Worm (Caenorhabditis elegans) whole organism, early embryonic: Measurements from ENCODE around the gene T21D9.2.

Experiments used
- B0310.2 ChIP-seq: sonication (generic microtip); optimal IDR thresholded peaks from 2 replicates; lab custom pipeline; 2016; ENCODE audit warnings: mild to moderate bottlenecking, missing genetic modification characterization, missing compliant biosample characterization
- F13C5.2 ChIP-seq: sonication (generic microtip); optimal IDR thresholded peaks from 2 replicates; lab custom pipeline; 2017; ENCODE audit warnings: mild to moderate bottlenecking, missing genetic modification characterization, inconsistent platforms, missing compliant biosample characterization
- aly-1 ChIP-seq: sonication (generic microtip); optimal IDR thresholded peaks from 2 replicates; lab custom pipeline; 2016; ENCODE audit warnings: missing genetic modification characterization, missing compliant biosample characterization
- ama-1 ChIP-seq: fragments of 150-350 bp; optimal IDR thresholded peaks from 2 replicates; lab custom pipeline; 2014
- ceh-13 ChIP-seq: fragments of 200-800 bp; sonication (Bioruptor generic); optimal IDR thresholded peaks from 2 replicates; lab custom pipeline; 2018; ENCODE audit warnings: mild to moderate bottlenecking, missing genetic modification characterization, missing compliant biosample characterization
- ceh-36 ChIP-seq: sonication (generic microtip); optimal IDR thresholded peaks from 2 replicates; lab custom pipeline; 2016; ENCODE audit warnings: missing genetic modification characterization, inconsistent platforms, missing compliant biosample characterization
- ets-7 ChIP-seq: sonication (generic microtip); optimal IDR thresholded peaks from 2 replicates; lab custom pipeline; 2016; ENCODE audit warnings: missing genotype, missing genetic modification characterization, missing compliant biosample characterization
- flt-1 ChIP-seq: fragments of 200-800 bp; sonication (Bioruptor generic); IDR thresholded peaks from 2 replicates; pipeline ENCODE4 v1.3.6; 2022; ENCODE audit warnings: missing genetic modification characterization, missing compliant biosample characterization
- hmbx-1 ChIP-seq: sonication (generic microtip); optimal IDR thresholded peaks from 2 replicates; lab custom pipeline; 2016; ENCODE audit warnings: mild to moderate bottlenecking, missing genetic modification characterization, missing compliant biosample characterization
- hmg-4 ChIP-seq: fragments of 200-800 bp; sonication (Bioruptor generic); optimal IDR thresholded peaks from 2 replicates; lab custom pipeline; 2018; ENCODE audit warnings: mild to moderate bottlenecking, missing genetic modification characterization, missing compliant biosample characterization
- hnd-1 ChIP-seq: sonication (generic microtip); optimal IDR thresholded peaks from 2 replicates; lab custom pipeline; 2016; ENCODE audit warnings: missing genetic modification characterization, missing compliant biosample characterization
- pes-1 ChIP-seq: fragments of 200-800 bp; sonication (Bioruptor generic); IDR thresholded peaks from 2 replicates; pipeline ENCODE4 v1.3.6; 2022; ENCODE audit warnings: missing genetic modification reagents, missing genetic modification characterization, missing compliant biosample characterization
- scrt-1 ChIP-seq: fragments of 200-800 bp; sonication (Bioruptor generic); IDR thresholded peaks from 2 replicates; pipeline ENCODE4 v1.3.6; 2022; ENCODE audit warnings: missing genetic modification characterization, missing compliant biosample characterization
- sea-1 ChIP-seq: fragments of 200-800 bp; sonication (Bioruptor generic); conservative IDR thresholded peaks from 2 replicates; pipeline ENCODE4 v1.3.6; 2022; ENCODE audit warnings: missing genetic modification characterization, missing compliant biosample characterization
- tbx-11 ChIP-seq: fragments of 200-800 bp; sonication (Bioruptor generic); IDR thresholded peaks from 2 replicates; pipeline ENCODE4 v1.3.6; 2022; ENCODE audit warnings: missing genetic modification characterization, missing compliant biosample characterization
- tbx-37 ChIP-seq: fragments of 200-800 bp; sonication (Bioruptor generic); conservative IDR thresholded peaks from 2 replicates; pipeline ENCODE4 v1.3.6; 2022; ENCODE audit warnings: missing genetic modification reagents, missing genetic modification characterization, missing compliant biosample characterization
- tra-4 ChIP-seq: sonication (generic microtip); optimal IDR thresholded peaks from 2 replicates; lab custom pipeline; 2017; ENCODE audit warnings: missing genetic modification characterization, missing compliant biosample characterization

Gene T21D9.2

DNA sequence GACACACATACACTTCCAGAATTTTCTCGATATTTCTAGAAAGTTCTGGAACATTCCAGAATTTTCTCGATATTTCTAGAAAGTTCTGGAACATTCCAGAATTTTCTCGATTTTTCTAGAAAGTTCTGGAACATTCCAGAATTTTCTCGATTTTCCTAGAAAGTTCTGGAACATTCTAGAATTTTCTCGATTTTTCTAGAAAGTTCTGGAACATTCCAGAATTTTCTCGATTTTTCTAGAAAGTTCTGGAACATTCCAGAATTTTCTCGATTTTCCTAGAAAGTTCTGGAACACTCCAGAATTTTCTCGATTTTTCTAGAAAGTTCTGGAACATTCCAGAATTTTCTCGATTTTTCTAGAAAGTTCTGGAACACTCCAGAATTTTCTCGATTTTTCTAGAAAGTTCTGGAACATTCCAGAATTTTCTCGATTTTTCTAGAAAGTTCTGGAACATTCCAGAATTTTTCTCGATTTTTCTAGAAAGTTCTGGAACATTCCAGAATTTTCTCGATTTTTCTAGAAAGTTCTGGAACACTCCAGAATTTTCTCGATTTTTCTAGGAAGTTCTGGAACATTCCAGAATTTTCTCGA is 38.8 kb downstream of the T21D9.2 start:
- TF ChIP-seq flt-1 (GFP tag; lab: Robert Waterston, UW) (peak; percentile 84; the same call in 1 of the 2 replicates), sea-1 (GFP tag; lab: Robert Waterston, UW) (peak; percentile 81), scrt-1 (GFP tag; lab: Robert Waterston, UW) (0 out of 2 replicates have a peak, but pooled peaks have one; percentile 48), pes-1 (GFP tag; lab: Robert Waterston, UW) (peak; percentile 89), tbx-37 (GFP tag; lab: Robert Waterston, UW) (peak; percentile 25; the same call in 1 of the 2 replicates), tbx-11 (GFP tag; lab: Robert Waterston, UW) (peak; percentile 62; the same call in 1 of the 2 replicates)

- 0 out of 2 replicates have a peak, but pooled peaks have one; percentile 3 for TF ChIP-seq tbx-37 (GFP tag; lab: Robert Waterston, UW)
Measured at ce11 chrX:2056875-2057274, 39.8 kb downstream of the T21D9.2 start.

DNA sequence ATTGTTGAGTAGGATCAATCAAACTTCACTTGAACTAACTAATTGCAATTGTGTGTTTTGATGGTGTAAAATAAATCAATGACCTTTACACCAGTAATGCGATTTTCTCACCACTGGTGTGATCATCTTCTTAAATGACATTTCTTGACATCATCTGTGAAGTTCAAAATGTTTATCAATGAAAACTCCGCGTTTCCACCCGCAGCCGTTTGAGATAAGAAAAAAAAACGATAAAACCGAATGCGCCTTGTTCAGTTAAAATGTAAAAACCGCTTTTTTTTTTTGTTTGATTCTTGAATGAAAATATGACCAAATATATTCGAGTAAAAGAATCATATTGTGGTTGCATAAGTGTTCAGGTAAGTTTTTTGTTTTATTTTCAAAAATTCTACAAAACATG is 45.1 kb downstream of the T21D9.2 start, which contains the start of gene Y102A11A.1:
Y102A11A.1 (plus strand) TSS at position 223 of the 400 bp plus-strand sequence.
- TF ChIP-seq F13C5.2 (tag; lab: Kevin White, UChicago) (no peak), tbx-37 (GFP tag; lab: Robert Waterston, UW) (no peak), sea-1 (GFP tag; lab: Robert Waterston, UW) (no peak)

DNA sequence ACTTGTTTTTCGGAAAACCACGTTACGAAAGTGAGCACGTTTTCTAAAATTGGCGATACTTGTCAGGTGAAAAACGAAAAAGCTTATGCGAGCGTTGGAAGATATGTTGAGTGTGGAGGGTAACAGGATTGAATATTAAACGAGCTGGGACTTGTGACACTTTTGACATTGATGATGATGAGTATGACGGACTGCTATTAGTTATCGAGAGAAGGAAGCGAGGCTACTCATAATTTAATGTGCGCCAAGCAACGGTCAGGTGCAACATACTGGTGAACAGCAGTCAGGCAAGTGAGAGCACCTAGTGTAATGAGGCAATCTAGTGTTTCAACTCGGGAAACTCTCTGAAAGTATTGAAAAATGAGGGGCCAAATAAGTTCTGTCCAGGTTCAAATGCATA is 46.5 kb downstream of the T21D9.2 start:
- no peak for TF ChIP-seq hmbx-1 (tag; lab: Kevin White, UChicago)
- TF ChIP-seq scrt-1 (GFP tag; lab: Robert Waterston, UW) = no peak

- TF ChIP-seq aly-1 (no peak), tbx-37 (GFP tag; lab: Robert Waterston, UW) (no peak), B0310.2 (tag; lab: Kevin White, UChicago) (no peak), scrt-1 (GFP tag; lab: Robert Waterston, UW) (no peak), hnd-1 (tag; lab: Kevin White, UChicago) (no peak), ets-7 (no peak), ama-1 (lab: Kevin White, UChicago) (no peak), tbx-11 (GFP tag; lab: Robert Waterston, UW) (no peak), tra-4 (tag; lab: Kevin White, UChicago) (no peak), F13C5.2 (tag; lab: Kevin White, UChicago) (no peak), pes-1 (GFP tag; lab: Robert Waterston, UW) (no peak), ceh-13 (GFP tag; lab: Kevin White, UChicago) (no peak), sea-1 (GFP tag; lab: Robert Waterston, UW) (no peak), ceh-36 (tag; lab: Kevin White, UChicago) (no peak)
Measured at ce11 chrX:2048865-2049405, 47.8 kb downstream of the T21D9.2 start.

DNA sequence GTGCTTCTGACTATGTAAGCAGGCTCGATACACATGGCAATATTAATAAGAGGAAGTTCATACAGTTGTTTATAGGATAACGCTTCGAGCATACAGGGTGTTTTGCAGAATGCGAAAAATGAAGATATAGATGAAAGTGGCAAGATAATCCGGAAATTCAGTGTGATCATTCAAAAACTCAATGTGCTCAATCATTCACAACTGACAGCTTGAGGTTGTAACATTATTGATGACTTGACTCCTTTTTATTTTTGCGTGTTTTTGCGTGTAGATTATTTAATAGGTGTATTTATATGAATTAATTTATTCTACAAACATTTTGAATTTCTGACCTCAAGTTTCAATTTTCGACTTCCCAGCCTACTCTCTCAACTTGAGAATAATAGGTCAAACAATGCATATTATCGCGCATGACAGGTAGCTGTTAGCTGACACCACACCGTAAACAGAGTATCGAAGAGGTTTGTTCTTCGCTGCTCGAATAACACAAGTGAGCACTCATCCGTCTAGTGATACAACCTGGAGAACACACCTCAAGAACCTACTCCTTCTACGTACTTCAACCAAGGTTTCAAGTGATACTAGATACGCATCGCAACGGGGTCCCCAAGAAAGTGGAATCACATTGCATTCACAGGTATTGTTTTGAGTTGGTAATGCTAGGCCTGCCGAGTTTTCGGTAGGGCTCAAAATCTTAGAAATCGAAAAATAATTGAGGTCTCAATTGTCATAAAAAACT is 49.3 kb downstream of the T21D9.2 start:
- TF ChIP-seq F13C5.2 (tag; lab: Kevin White, UChicago) (no peak), flt-1 (GFP tag; lab: Robert Waterston, UW) (no peak), hmbx-1 (tag; lab: Kevin White, UChicago) (no peak), ceh-13 (GFP tag; lab: Kevin White, UChicago) (no peak), aly-1 (no peak), hmg-4 (GFP tag; lab: Kevin White, UChicago) (no peak), scrt-1 (GFP tag; lab: Robert Waterston, UW) (no peak), tbx-11 (GFP tag; lab: Robert Waterston, UW) (no peak), tbx-37 (GFP tag; lab: Robert Waterston, UW) (no peak), ceh-36 (tag; lab: Kevin White, UChicago) (no peak), pes-1 (GFP tag; lab: Robert Waterston, UW) (no peak), B0310.2 (tag; lab: Kevin White, UChicago) (no peak), tra-4 (tag; lab: Kevin White, UChicago) (no peak), sea-1 (GFP tag; lab: Robert Waterston, UW) (no peak), ama-1 (lab: Kevin White, UChicago) (no peak), ets-7 (no peak), hnd-1 (tag; lab: Kevin White, UChicago) (no peak)

ce11 chrX:2046124-2046722 is 50.5 kb downstream of the T21D9.2 start, which contains the start of gene igcm-4:
Gene igcm-4 (minus strand): TSS chrX:2046360.
- TF ChIP-seq flt-1 (GFP tag; lab: Robert Waterston, UW) = 0 out of 2 replicates have a peak, but pooled peaks have one; percentile 19
- 0 out of 2 replicates have a peak, but pooled peaks have one; percentile 5 for TF ChIP-seq pes-1 (GFP tag; lab: Robert Waterston, UW)
- no peak for TF ChIP-seq ets-7
- peak; percentile 62 for TF ChIP-seq ceh-36 (tag; lab: Kevin White, UChicago)
- TF ChIP-seq hmg-4 (GFP tag; lab: Kevin White, UChicago) = peak; percentile 66
- peak; percentile 4 for TF ChIP-seq B0310.2 (tag; lab: Kevin White, UChicago)
- no peak for TF ChIP-seq F13C5.2 (tag; lab: Kevin White, UChicago)
